Worm (Caenorhabditis elegans): ENCODE measurements around the gene ZK637.4.
A peak's percentile ranks its signal among the peaks of the same experiment; 100 is the strongest.

Gene ZK637.4

DNA sequence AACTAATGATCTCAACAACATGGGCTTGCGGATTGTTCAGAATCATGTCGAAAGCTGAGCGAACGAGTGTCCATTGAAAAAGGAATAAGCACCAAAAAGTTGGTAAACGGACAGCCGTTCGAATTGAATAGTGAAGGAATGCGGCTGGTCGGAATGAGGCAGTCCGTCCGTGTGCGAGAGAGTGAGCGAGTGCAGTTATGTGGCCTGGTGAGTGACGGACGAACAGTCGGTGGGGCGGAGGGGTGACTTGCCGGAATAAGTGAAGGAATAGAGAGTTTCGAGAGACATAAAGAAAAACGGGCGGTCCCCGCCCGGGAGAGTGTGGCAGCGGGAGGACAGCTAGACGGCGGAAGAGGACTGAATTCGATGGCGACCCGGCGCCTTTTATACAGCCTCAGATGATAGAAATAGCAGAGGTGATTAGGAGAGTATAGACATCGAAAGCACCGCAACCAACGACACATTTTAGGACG lies 28.2 kb upstream of the ZK637.4 start (continued):
- TF ChIP-seq dmd-4 (tag; optimal IDR thresholded peaks at IDR 0.05; ENCODE audit: borderline replicate concordance) (peak; percentile 65), lim-6 (tag; optimal IDR thresholded peaks at IDR 0.05) (no peak), C08G9.2 (tag; optimal IDR thresholded peaks at IDR 0.05) (peak; percentile 36), ceh-48 (tag; optimal IDR thresholded peaks at IDR 0.05) (no peak), hlh-6 (tag; optimal IDR thresholded peaks at IDR 0.05) (no peak), zip-5 (tag; optimal IDR thresholded peaks at IDR 0.05) (no peak), ztf-16 (tag; optimal IDR thresholded peaks at IDR 0.05) (no peak), ceh-22 (tag; optimal IDR thresholded peaks at IDR 0.05) (no peak), ceh-9 (tag; optimal IDR thresholded peaks at IDR 0.05) (no peak), pros-1 (tag; optimal IDR thresholded peaks at IDR 0.05) (no peak), ceh-19 (GFP tag; optimal IDR thresholded peaks at IDR 0.05) (no peak), ama-1 (optimal IDR thresholded peaks at IDR 0.05) (peak; percentile 13), pat-9 (tag; optimal IDR thresholded peaks at IDR 0.05) (peak; percentile 46), ttx-3 (tag; optimal IDR thresholded peaks at IDR 0.05) (no peak), ceh-14 (tag; optimal IDR thresholded peaks at IDR 0.05) (peak; percentile 64), hlh-13 (GFP tag; optimal IDR thresholded peaks at IDR 0.05) (no peak), hlh-30 (tag; optimal IDR thresholded peaks at IDR 0.05; ENCODE audit: insufficient read depth) (no peak), ceh-30 (tag; optimal IDR thresholded peaks at IDR 0.05) (peak; percentile 35), elt-4 (tag; optimal IDR thresholded peaks at IDR 0.05) (no peak), dve-1 (tag; optimal IDR thresholded peaks at IDR 0.05) (no peak), K02D7.2 (tag; optimal IDR thresholded peaks at IDR 0.05) (no peak), sox-2 (GFP tag; IDR thresholded peaks at IDR 0.05) (no peak), unc-55 (GFP tag; optimal IDR thresholded peaks at IDR 0.05) (peak; percentile 17), unc-42 (tag; optimal IDR thresholded peaks at IDR 0.05) (no peak), K09A11.1 (tag; optimal IDR thresholded peaks at IDR 0.05; ENCODE audit: insufficient read depth) (no peak), ceh-31 (tag; optimal IDR thresholded peaks at IDR 0.05) (peak; percentile 68), hlh-8 (tag; optimal IDR thresholded peaks at IDR 0.05) (no peak), che-1 (tag; optimal IDR thresholded peaks at IDR 0.05) (no peak), odd-2 (tag; optimal IDR thresholded peaks at IDR 0.05) (no peak), lin-11 (tag; optimal IDR thresholded peaks at IDR 0.05) (no peak), nhr-232 (tag; optimal IDR thresholded peaks at IDR 0.05) (no peak), pax-1 (tag; optimal IDR thresholded peaks at IDR 0.05) (no peak), ref-2 (tag; optimal IDR thresholded peaks at IDR 0.05) (peak; percentile 73), elt-2 (tag; optimal IDR thresholded peaks at IDR 0.05) (no peak), ceh-45 (GFP tag; IDR thresholded peaks at IDR 0.05) (no peak), T23F11.4 (GFP tag; optimal IDR thresholded peaks at IDR 0.05) (peak; percentile 57), nhr-11 (tag; optimal IDR thresholded peaks at IDR 0.05) (no peak)

DNA sequence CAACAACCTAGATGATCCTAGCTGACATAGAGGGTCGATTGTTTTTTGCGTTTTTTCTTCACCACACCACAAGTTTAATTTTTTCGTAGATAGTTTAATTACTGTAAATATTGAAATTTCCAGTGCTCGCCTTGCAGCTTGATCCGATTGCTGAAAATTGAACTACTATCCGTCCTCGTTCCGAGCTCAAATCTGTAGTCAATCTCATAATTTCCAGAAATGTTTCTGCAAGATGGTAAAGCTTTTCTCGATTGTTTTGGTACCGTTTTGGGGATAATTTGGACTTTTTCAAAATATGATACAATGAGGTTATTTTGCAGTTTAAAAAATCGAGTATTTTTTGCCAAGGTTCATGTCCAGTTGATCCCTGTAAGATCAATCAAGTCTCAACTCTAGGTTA lies 27.5 kb upstream of the ZK637.4 start:
- TF ChIP-seq ahr-1 (tag; optimal IDR thresholded peaks at IDR 0.05): no peak
- no peak for TF ChIP-seq unc-42 (tag; optimal IDR thresholded peaks at IDR 0.05)
- TF ChIP-seq ceh-18 (tag; optimal IDR thresholded peaks at IDR 0.05): no peak
- no peak for TF ChIP-seq che-1 (tag; optimal IDR thresholded peaks at IDR 0.05)
- no peak for TF ChIP-seq ceh-19 (GFP tag; optimal IDR thresholded peaks at IDR 0.05)
- TF ChIP-seq ceh-22 (tag; optimal IDR thresholded peaks at IDR 0.05): no peak
- no peak for TF ChIP-seq K02D7.2 (tag; optimal IDR thresholded peaks at IDR 0.05)
- TF ChIP-seq ceh-48 (tag; optimal IDR thresholded peaks at IDR 0.05): no peak
